Worm (Caenorhabditis elegans) whole organism, L4 larva: ENCODE data around the gene thn-1.

Source experiments
- lsy-2 ChIP-seq, 2 experiments: fragments of 150-350 bp in 1 of 2; sonication (generic microtip) in 1 of 2; optimal IDR thresholded peaks; 2 replicates each; lab custom pipeline; 2014 to 2017; ENCODE audit warnings: missing biosample characterization in 2 of 2, missing genetic modification characterization in 2 of 2
- snpc-4 ChIP-seq: fragments of 150-350 bp; optimal IDR thresholded peaks from 2 replicates; lab custom pipeline; 2014; ENCODE audit warnings: missing biosample characterization, missing genetic modification characterization

DNA sequence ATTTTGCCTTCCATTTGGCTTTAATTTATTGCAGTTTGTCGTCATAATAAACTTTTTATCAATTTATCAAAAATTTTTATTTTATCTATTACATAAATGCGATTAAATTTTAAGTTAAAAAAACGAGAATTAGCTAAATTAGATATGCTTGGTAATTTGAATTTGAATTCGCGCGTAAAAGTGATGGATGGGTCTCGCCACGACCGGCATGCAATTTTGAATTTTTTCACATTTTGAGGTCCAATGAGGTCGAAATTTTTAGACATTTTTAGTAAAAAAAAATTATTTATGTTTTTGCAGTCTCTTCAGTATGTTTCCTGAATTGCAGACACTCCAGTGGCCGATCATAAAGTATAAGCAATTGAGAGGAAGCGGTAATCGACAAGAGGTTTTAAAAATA, 28.7 kb downstream of the thn-1 start, which contains the start of gene dsb-1:
- TF ChIP-seq lsy-2 (tag; optimal IDR thresholded peaks at IDR 0.05; lab: Kevin White, UChicago) (no peak), snpc-4 (tag; lab: Kevin White, UChicago) (no peak)
